Worm (Caenorhabditis elegans) whole organism, L4/young adult: ENCODE results near the gene K02A6.3.
"Not testable (repeated sequence)": the region's sequence is repeated elsewhere in the genome, so short reads cannot be mapped to it uniquely, and the experiment has no call there.

Experiments used
- W03F9.2 ChIP-seq: fragments of 150-350 bp; optimal IDR thresholded peaks from 2 replicates; lab custom pipeline; 2014; ENCODE audit warnings: missing biosample characterization, missing genetic modification characterization
- dao-5 ChIP-seq: sonication (generic microtip); optimal IDR thresholded peaks from 2 replicates; lab custom pipeline; 2016; ENCODE audit warnings: missing genotype, missing genetic modification characterization, moderate library complexity, missing compliant biosample characterization
- him-1 ChIP-seq: sonication (generic microtip); optimal IDR thresholded peaks from 2 replicates; lab custom pipeline; 2016; ENCODE audit warnings: missing genotype, missing genetic modification reagents, missing genetic modification characterization, missing compliant biosample characterization

K02A6.3 gene

ce11 chrX:8205919-8206318 lies 25.8 kb downstream of the K02A6.3 start:
- no peak for TF ChIP-seq W03F9.2 (tag; lab: Kevin White, UChicago)
- TF ChIP-seq dao-5 (tag; lab: Kevin White, UChicago) = no peak
- no peak for TF ChIP-seq him-1 (tag; lab: Kevin White, UChicago)

ce11 chrX:8204475-8204874 lies 27.3 kb downstream of the K02A6.3 start:
- no peak for TF ChIP-seq dao-5 (tag; lab: Kevin White, UChicago)
- no peak for TF ChIP-seq him-1 (tag; lab: Kevin White, UChicago)

ce11 chrX:8203684-8204083 lies 28.0 kb downstream of the K02A6.3 start, which contains the start of gene C17H11.6:
Gene C17H11.6 (minus strand): TSS chrX:8203784.
- TF ChIP-seq W03F9.2 (tag; lab: Kevin White, UChicago) (no peak), him-1 (tag; lab: Kevin White, UChicago) (no peak), dao-5 (tag; lab: Kevin White, UChicago) (no peak)

ce11 chrX:8201210-8201609 lies 30.5 kb downstream of the K02A6.3 start:
- no peak for TF ChIP-seq him-1 (tag; lab: Kevin White, UChicago)
- TF ChIP-seq dao-5 (tag; lab: Kevin White, UChicago) = no peak
- TF ChIP-seq W03F9.2 (tag; lab: Kevin White, UChicago) = no peak

ce11 chrX:8200206-8200605 lies 31.5 kb downstream of the K02A6.3 start:
- TF ChIP-seq W03F9.2 (tag; lab: Kevin White, UChicago) (no peak), him-1 (tag; lab: Kevin White, UChicago) (no peak), dao-5 (tag; lab: Kevin White, UChicago) (no peak)

ce11 chrX:8193213-8193612 lies 38.5 kb downstream of the K02A6.3 start:
- TF ChIP-seq W03F9.2 (tag; lab: Kevin White, UChicago) = no peak
- TF ChIP-seq him-1 (tag; lab: Kevin White, UChicago) = no peak
- TF ChIP-seq dao-5 (tag; lab: Kevin White, UChicago) = no peak

- TF ChIP-seq W03F9.2 (tag; lab: Kevin White, UChicago) (no peak), him-1 (tag; lab: Kevin White, UChicago) (no peak), dao-5 (tag; lab: Kevin White, UChicago) (no peak)
Observed at ce11 chrX:8185037-8185436, 46.7 kb downstream of the K02A6.3 start, which contains the start of gene C17H11.5. Gene C17H11.5 (minus strand): TSS chrX:8185137.

- TF ChIP-seq him-1, W03F9.2, dao-5 (tag; lab: Kevin White, UChicago): not testable (repeated sequence)
Observed at ce11 chrX:8181590-8182311, 50.0 kb downstream of the K02A6.3 start, which contains the start of gene C17H11.4. Gene C17H11.4 (minus strand): TSS chrX:8181640.
